Fruit fly (Drosophila melanogaster) ovary, adult (tissue): ENCODE measurements around the gene CG13775.

ENCODE experiments used
- CG17801 ChIP-seq: fragments of 200-800 bp; optimal IDR thresholded peaks from 2 replicates; lab custom pipeline; 2019; ENCODE audit warnings: missing biosample characterization, mild to moderate bottlenecking, missing genetic modification characterization, moderate library complexity; ENCODE audit not compliant: partially characterized antibody

CG13775 gene

DNA sequence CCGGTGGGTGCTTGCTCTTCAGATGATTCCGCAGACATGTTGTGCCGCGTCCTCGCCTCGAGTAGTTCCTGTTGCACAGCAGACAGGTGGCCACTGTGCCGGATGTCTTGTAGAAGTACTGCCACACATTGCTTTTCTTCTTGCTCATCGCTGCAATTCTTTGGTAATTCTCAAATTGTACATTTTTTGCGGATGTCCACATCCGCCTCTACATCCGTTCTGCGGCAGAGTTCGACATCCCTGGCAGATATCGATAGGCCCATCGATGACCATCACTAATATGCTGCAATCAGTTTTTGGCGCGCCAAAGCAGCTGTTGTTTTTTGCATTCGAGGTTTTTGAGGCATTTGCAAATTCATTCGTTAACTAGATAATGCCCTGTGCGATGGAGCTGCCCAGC is at the start of gene CG13775, which contains the start of gene CG3430:
TSS of gene CG13775 (minus strand) at position 226 of the 400 bp plus-strand sequence.
TSS of gene CG3430 (plus strand) at position 284 of the 400 bp plus-strand sequence.
- no peak for TF ChIP-seq CG17801 (GFP tag; lab: Kevin White, UChicago)

DNA sequence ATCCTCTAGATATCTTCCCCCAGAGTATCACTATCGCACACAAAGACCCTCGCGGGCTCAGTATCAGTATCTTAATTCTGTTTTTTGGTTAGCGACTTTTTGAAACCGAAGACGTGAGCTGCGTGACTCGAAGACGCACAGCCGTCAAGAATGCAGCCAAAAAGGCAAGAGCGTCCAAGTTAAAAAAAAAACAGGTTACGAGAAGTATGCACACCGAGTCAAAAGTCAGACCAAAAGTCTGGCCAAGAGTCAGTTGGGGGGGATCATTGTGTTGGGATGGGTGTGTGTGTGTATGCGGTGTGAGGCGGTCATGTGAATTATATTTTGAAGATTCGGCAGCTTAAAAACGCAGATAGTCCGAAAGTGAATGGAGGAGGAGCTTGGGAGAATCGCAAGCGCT is 48.7 kb upstream of the CG13775 start:
- TF ChIP-seq CG17801 (GFP tag; lab: Kevin White, UChicago) = no peak

DNA sequence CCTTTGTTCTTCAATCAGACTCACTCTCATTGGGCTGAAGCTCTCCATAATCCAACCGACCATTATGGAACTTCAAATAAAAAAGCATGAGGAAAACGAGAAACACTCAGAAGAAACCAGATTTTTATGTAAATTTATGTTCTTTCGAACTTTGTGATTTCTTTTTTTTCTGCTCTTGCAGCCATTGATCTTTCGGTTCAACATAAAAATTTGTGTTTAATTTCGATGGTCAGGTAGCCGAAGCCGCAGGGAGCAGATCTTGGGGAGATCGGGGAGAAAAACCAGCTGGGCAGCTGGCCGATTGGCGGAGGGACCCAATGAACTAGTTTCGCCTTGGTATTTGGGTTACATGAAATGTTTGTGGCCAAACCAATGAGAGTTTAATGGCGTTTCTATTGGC is 47.6 kb upstream of the CG13775 start:
- no peak for TF ChIP-seq CG17801 (GFP tag; lab: Kevin White, UChicago)

DNA sequence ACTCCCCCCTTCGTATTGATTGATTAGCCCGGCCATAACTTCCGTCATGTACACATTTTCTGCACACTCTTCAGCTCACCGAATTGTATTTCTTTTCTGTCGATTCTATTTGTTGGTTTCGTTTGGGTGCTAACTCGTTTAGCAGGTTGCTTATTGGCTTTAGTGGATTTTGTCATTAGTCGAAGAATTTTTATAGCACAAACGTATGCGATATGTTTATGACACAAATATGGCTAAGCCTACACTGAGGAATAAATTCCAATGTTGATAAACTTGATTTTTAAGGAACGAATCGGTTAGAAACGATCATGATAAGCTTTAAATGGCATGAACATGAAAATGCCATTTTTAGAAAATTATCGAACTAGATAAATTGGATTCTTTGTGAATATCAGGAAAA is 42.0 kb upstream of the CG13775 start:
- no peak for TF ChIP-seq CG17801 (GFP tag; lab: Kevin White, UChicago)

dm6 chr2L:6991085-6991484 is 34.3 kb upstream of the CG13775 start:
- no peak for TF ChIP-seq CG17801 (GFP tag; lab: Kevin White, UChicago)

DNA sequence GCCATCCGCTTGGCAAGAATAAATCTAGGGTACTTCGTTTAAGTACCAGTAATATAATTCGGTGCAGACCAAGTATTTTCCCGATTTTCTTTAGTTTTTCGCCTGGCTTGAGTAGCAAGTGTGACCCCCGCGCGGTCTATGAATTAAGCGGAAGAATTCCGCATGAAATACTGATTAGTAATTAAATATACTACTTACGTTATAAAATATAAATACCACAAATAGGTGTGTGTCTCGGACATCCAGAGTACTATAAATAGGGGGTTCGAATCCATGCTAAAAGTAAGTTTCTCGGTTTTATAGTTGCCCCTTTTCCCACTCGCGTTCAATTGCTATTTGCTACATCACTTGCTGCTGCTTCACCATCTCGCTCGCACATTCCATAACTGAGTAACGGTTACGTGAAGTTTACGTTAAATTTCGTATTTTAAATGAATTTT is 14.9 kb upstream of the CG13775 start, which contains the start of gene snRNP-U1-70K:
TSS of gene snRNP-U1-70K (minus strand) at position 141 of the 440 bp plus-strand sequence.
- no peak for TF ChIP-seq CG17801 (GFP tag; lab: Kevin White, UChicago)

DNA sequence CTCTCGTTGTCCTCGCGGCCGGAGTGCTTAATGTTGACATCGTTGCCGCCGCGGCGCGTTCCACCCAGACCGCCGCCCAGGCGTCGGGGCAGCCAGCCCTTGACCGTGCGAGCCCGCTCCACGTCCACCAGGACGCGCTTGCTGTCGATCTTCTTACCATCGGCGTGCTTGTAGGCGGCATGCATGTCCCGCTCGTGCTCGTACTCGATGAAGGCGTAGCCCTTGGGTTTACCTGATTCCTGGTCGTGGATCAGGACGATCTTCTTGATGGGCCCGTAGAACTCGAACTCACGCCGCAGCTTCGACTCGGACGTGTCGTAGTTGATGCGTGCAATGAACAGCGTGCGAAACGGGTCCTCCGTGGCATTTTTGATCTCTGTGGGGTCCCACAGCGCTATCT is 14.1 kb upstream of the CG13775 start:
- no peak for TF ChIP-seq CG17801 (GFP tag; lab: Kevin White, UChicago)

DNA sequence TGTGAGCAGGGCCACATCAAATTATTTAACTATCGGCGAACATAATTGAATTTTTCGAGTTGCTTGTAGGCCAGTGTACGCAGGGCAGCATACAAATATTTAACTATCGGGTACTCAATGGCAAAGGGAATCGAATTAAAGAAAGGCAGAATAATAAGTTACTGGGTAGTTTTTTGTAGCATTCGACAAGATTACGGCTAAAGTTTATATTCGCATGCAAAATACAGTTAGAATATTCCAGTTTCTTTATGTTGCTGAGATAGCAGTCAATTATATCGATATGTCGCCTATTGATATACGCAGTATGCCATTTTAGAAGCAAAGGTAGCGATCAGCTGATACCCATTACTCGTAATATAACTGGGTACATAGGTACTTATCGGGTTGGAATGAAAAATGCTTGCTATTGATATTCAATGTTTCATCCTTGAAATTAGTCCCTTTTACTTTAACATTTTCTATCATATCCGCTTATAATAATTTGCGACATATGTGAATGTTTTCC is 11.3 kb upstream of the CG13775 start:
- TF ChIP-seq CG17801 (GFP tag; lab: Kevin White, UChicago) = peak; percentile 1

dm6 chr2L:6967422-6968012 is 10.8 kb upstream of the CG13775 start, which contains the start of gene Sumo:
Sumo (minus strand) TSS chr2L:6967644.
- no peak for TF ChIP-seq CG17801 (GFP tag; lab: Kevin White, UChicago)

- TF ChIP-seq CG17801 (GFP tag; lab: Kevin White, UChicago) = no peak
Observed at dm6 chr2L:6966309-6966708, 9.6 kb upstream of the CG13775 start.

dm6 chr2L:6964632-6965031 is 7.9 kb upstream of the CG13775 start:
- TF ChIP-seq CG17801 (GFP tag; lab: Kevin White, UChicago) = no peak

- peak; percentile 68 for TF ChIP-seq CG17801 (GFP tag; lab: Kevin White, UChicago)
Observed at dm6 chr2L:6964022-6964434, 7.3 kb upstream of the CG13775 start, which contains the start of the genes sip2 and Coprox. sip2 (minus strand) TSS chr2L:6964074. Coprox (plus strand) TSS chr2L:6964421.

dm6 chr2L:6960165-6960564 is 3.4 kb upstream of the CG13775 start, which contains the start of the genes Atac1 and Hmgcl:
Atac1 (minus strand) TSS chr2L:6960328.
Hmgcl (plus strand) TSS chr2L:6960377.
- TF ChIP-seq CG17801 (GFP tag; lab: Kevin White, UChicago) = no peak

DNA sequence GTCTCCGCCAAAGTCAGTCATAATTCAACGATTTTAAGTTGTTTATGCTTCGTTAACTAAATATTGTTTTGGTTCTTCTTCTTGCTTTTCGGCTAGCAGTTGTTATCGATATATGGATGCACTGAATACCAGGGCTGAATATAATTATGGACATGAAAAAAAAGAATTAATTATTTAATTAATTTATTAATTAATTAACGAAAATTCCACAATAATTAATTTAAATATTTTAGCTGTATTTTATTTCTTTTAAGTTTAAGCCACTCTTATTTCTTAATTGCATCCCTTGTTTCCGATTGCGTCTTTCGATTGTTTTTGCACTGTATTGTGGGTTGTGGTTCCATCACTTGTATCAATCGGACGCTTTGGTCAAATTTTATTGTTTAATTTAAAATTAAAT is 6.7 kb downstream of the CG13775 start, which contains the start of the genes Gas41 and SA1:
TSS of gene Gas41 (minus strand) at position 112 of the 400 bp plus-strand sequence.
TSS of gene SA1 (plus strand) at position 326 of the 400 bp plus-strand sequence.
- TF ChIP-seq CG17801 (GFP tag; lab: Kevin White, UChicago) = peak; percentile 18

DNA sequence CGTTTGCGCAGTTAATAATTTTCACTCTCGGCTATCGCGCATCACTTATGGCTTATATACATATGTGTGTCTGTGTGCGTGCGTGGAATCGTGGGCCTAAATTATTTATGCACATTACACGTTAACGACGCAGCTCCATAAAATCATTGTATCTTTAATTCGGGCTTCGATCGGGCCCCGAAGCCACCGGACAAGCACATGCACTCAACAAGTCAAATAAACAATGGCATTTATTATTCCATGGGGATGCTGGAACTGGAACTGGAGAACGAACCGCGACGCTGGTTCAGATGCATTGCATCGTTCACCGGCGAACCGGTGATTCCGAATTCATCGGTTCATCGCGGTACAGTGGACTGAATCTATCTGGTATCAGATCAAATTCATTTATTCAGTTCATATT is 8.2 kb downstream of the CG13775 start, which contains the start of gene ihog:
TSS of gene ihog (minus strand) at position 269 of the 403 bp plus-strand sequence.
- TF ChIP-seq CG17801 (GFP tag; lab: Kevin White, UChicago) = no peak

dm6 chr2L:6945088-6945487 is 11.7 kb downstream of the CG13775 start, which contains the start of gene Fgop2:
Fgop2 (minus strand) TSS chr2L:6945289.
- TF ChIP-seq CG17801 (GFP tag; lab: Kevin White, UChicago) = peak; percentile 30
